Fruit fly (Drosophila melanogaster) whole organism, embryonic: ENCODE measurements around the gene CG2021.

Experiments used
- Awh ChIP-seq: fragments of 200-800 bp; sonication (Bioruptor generic); IDR thresholded peaks from 2 replicates; pipeline ENCODE4, ENCODE4 v1.3.6; 2022; ENCODE audit warnings: missing biosample characterization, missing genetic modification characterization
- CG11093 ChIP-seq: fragments of 200-800 bp; sonication (Bioruptor generic); IDR thresholded peaks from 3 replicates; pipeline ENCODE4 v1.3.6; 2022; ENCODE audit warnings: missing biosample characterization, missing genetic modification characterization
- CG12104 ChIP-seq: fragments of 200-800 bp; sonication (Bioruptor generic); optimal IDR thresholded peaks from 3 replicates; lab custom pipeline; 2016; ENCODE audit warnings: missing biosample characterization, missing genetic modification characterization
- CG14965 ChIP-seq: fragments of 200-800 bp; sonication (Bioruptor generic); optimal IDR thresholded peaks from 2 replicates; lab custom pipeline; 2016; ENCODE audit warnings: missing biosample characterization, missing genetic modification characterization, borderline replicate concordance
- CG15696 ChIP-seq: fragments of 200-800 bp; sonication (Bioruptor generic); optimal IDR thresholded peaks from 2 replicates; lab custom pipeline; 2019; ENCODE audit warnings: missing biosample characterization, mild to moderate bottlenecking, missing genetic modification characterization, moderate library complexity
- CG1647 ChIP-seq: fragments of 200-800 bp; sonication (Bioruptor generic); optimal IDR thresholded peaks from 3 replicates; lab custom pipeline; 2016; ENCODE audit warnings: missing biosample characterization, missing genetic modification characterization
- CG17912 ChIP-seq: fragments of 200-800 bp; sonication (Bioruptor generic); optimal IDR thresholded peaks from 2 replicates; lab custom pipeline; 2018; ENCODE audit warnings: missing biosample characterization, mild to moderate bottlenecking, missing genetic modification characterization
- CG18262 ChIP-seq: fragments of 200-800 bp; optimal IDR thresholded peaks from 3 replicates; lab custom pipeline; 2019; ENCODE audit warnings: missing biosample characterization, mild to moderate bottlenecking, missing genetic modification characterization, moderate library complexity
- CG2120 ChIP-seq: fragments of 200-800 bp; sonication (Bioruptor generic); optimal IDR thresholded peaks from 3 replicates; lab custom pipeline; 2016; ENCODE audit warnings: missing biosample characterization, missing genetic modification characterization
- CG34224 ChIP-seq: fragments of 200-800 bp; sonication (Bioruptor generic); IDR thresholded peaks from 3 replicates; pipeline ENCODE4 v1.3.6; 2022; ENCODE audit warnings: missing biosample characterization, missing genetic modification characterization; ENCODE audit not compliant: partially characterized antibody
- CG34376 ChIP-seq: fragments of 200-800 bp; sonication (Bioruptor generic); optimal IDR thresholded peaks from 2 replicates; lab custom pipeline; 2018; ENCODE audit warnings: missing biosample characterization, mild to moderate bottlenecking, missing genetic modification characterization
- CG4404 ChIP-seq: fragments of 200-800 bp; sonication (Bioruptor generic); IDR thresholded peaks from 2 replicates; pipeline ENCODE4 v1.3.6; 2022; ENCODE audit warnings: missing biosample characterization, missing genetic modification characterization
- CG7372 ChIP-seq: fragments of 200-800 bp; sonication (Bioruptor generic); IDR thresholded peaks from 2 replicates; pipeline ENCODE4 v1.3.6; 2022; ENCODE audit warnings: missing biosample characterization, missing genetic modification characterization
- CG7839 ChIP-seq: fragments of 200-800 bp; sonication (Bioruptor generic); optimal IDR thresholded peaks from 3 replicates; lab custom pipeline; 2018; ENCODE audit warnings: missing biosample characterization, mild to moderate bottlenecking, missing genetic modification characterization, moderate library complexity
- CG8281 ChIP-seq: fragments of 200-800 bp; sonication (Bioruptor generic); optimal IDR thresholded peaks from 2 replicates; lab custom pipeline; 2018; ENCODE audit warnings: missing biosample characterization, mild to moderate bottlenecking, missing genetic modification characterization, moderate library complexity
- CG8290 ChIP-seq, 3 experiments: fragments of 200-800 bp; sonication (Bioruptor generic); optimal IDR thresholded peaks; 2 replicates each; lab custom pipeline; 2016 to 2019; ENCODE audit warnings: missing biosample characterization in 3 of 3, missing genetic modification characterization in 3 of 3, mild to moderate bottlenecking in 2 of 3, moderate library complexity in 1 of 3
- CG8924 ChIP-seq: fragments of 200-800 bp; optimal IDR thresholded peaks from 3 replicates; lab custom pipeline; 2019; ENCODE audit warnings: missing biosample characterization, mild to moderate bottlenecking, missing genetic modification characterization, moderate library complexity
- CG9932 ChIP-seq: fragments of 200-800 bp; sonication (Bioruptor generic); IDR thresholded peaks from 2 replicates; pipeline ENCODE4 v1.3.6; 2022; ENCODE audit warnings: missing biosample characterization, missing genetic modification characterization
- CrebB ChIP-seq: fragments of 200-800 bp; sonication (Bioruptor generic); optimal IDR thresholded peaks from 3 replicates; lab custom pipeline; 2018; ENCODE audit warnings: missing biosample characterization, mild to moderate bottlenecking, missing genetic modification characterization
- Dfd ChIP-seq, 2 experiments: fragments of >200 bp; optimal IDR thresholded peaks; 2 replicates each; lab custom pipeline; 2017; ENCODE audit warnings: missing biosample characterization in 2 of 2, missing genetic modification characterization in 2 of 2
- Dip3 ChIP-seq: fragments of 200-800 bp; sonication (Bioruptor generic); optimal IDR thresholded peaks from 3 replicates; lab custom pipeline; 2016; ENCODE audit warnings: missing biosample characterization, missing genetic modification characterization
- Dll ChIP-seq: fragments of 200-800 bp; sonication (Bioruptor generic); IDR thresholded peaks from 4 replicates; pipeline ENCODE4 v1.3.6; 2022; ENCODE audit warnings: missing biosample characterization, missing genetic modification characterization; ENCODE audit not compliant: partially characterized antibody
- ERR ChIP-seq: fragments of 200-800 bp; sonication (Bioruptor generic); optimal IDR thresholded peaks from 2 replicates; lab custom pipeline; 2016; ENCODE audit warnings: missing biosample characterization, missing genetic modification characterization
- Hey ChIP-seq: fragments of 200-800 bp; sonication (Bioruptor generic); optimal IDR thresholded peaks from 3 replicates; lab custom pipeline; 2018; ENCODE audit warnings: missing biosample characterization, mild to moderate bottlenecking, missing genetic modification characterization
- Mad ChIP-seq: fragments of 200-800 bp; sonication (Bioruptor generic); optimal IDR thresholded peaks from 2 replicates; lab custom pipeline; 2016; ENCODE audit warnings: missing biosample characterization, missing genetic modification characterization
- Med ChIP-seq: fragments of 200-800 bp; sonication (Bioruptor generic); peaks from one replicate; lab custom pipeline; 2016; ENCODE audit warnings: missing biosample characterization, missing genetic modification characterization, mild to moderate bottlenecking, inconsistent platforms, moderate library complexity
- Mes4 ChIP-seq: fragments of 200-800 bp; sonication (Bioruptor generic); optimal IDR thresholded peaks from 2 replicates; lab custom pipeline; 2016; ENCODE audit warnings: missing biosample characterization, missing genetic modification characterization
- TFAM ChIP-seq: fragments of 200-800 bp; sonication (Bioruptor generic); optimal IDR thresholded peaks from 2 replicates; lab custom pipeline; 2017; ENCODE audit warnings: missing biosample characterization, missing genetic modification characterization, inconsistent platforms
- cato ChIP-seq: fragments of 200-800 bp; sonication (Bioruptor generic); optimal IDR thresholded peaks from 2 replicates; lab custom pipeline; 2016; ENCODE audit warnings: missing biosample characterization, missing genetic modification characterization, borderline replicate concordance
- chn ChIP-seq: fragments of 200-800 bp; sonication (Bioruptor generic); optimal IDR thresholded peaks from 2 replicates; lab custom pipeline; 2016; ENCODE audit warnings: missing biosample characterization, missing genetic modification characterization
- corto ChIP-seq: fragments of 200-800 bp; sonication (Bioruptor generic); optimal IDR thresholded peaks from 2 replicates; lab custom pipeline; 2016; ENCODE audit warnings: missing biosample characterization, mild to moderate bottlenecking, missing genetic modification characterization, moderate library complexity
- dpn ChIP-seq, 2 experiments: fragments of 200-800 bp; sonication (Bioruptor generic); optimal IDR thresholded peaks; 3 replicates each; lab custom pipeline; 2016; ENCODE audit warnings: missing biosample characterization in 2 of 2, missing genetic modification characterization in 2 of 2
- gcm ChIP-seq: fragments of 200-800 bp; sonication (Bioruptor generic); optimal IDR thresholded peaks from 2 replicates; lab custom pipeline; 2019; ENCODE audit warnings: missing biosample characterization, mild to moderate bottlenecking, missing genetic modification characterization, moderate library complexity
- gem ChIP-seq: fragments of 200-800 bp; sonication (Bioruptor generic); optimal IDR thresholded peaks from 2 replicates; lab custom pipeline; 2019; ENCODE audit warnings: missing biosample characterization, mild to moderate bottlenecking, missing genetic modification characterization, moderate library complexity
- ken ChIP-seq: fragments of 200-800 bp; sonication (Bioruptor generic); IDR thresholded peaks from 3 replicates; pipeline ENCODE4 v1.3.6; 2022; ENCODE audit warnings: missing biosample characterization, missing genetic modification characterization
- lmd ChIP-seq: fragments of 200-800 bp; sonication (Bioruptor generic); IDR thresholded peaks from 2 replicates; pipeline ENCODE4 v1.3.6; 2022; ENCODE audit warnings: missing biosample characterization, missing genetic modification characterization
- lola ChIP-seq, 3 experiments: fragments of >200 bp in 2 of 3; fragments of 200-800 bp in 1 of 3; sonication (Bioruptor generic) in 1 of 3; optimal IDR thresholded peaks; 2 replicates each; lab custom pipeline; 2017 to 2019; ENCODE audit warnings: missing biosample characterization in 3 of 3, missing genetic modification characterization in 3 of 3, mild to moderate bottlenecking in 1 of 3, moderate library complexity in 1 of 3
- mam ChIP-seq: fragments of 200-800 bp; sonication (Bioruptor generic); optimal IDR thresholded peaks from 3 replicates; lab custom pipeline; 2016; ENCODE audit warnings: missing biosample characterization, missing genetic modification characterization
- mirr ChIP-seq: fragments of 200-800 bp; sonication (Bioruptor generic); optimal IDR thresholded peaks from 3 replicates; lab custom pipeline; 2018; ENCODE audit warnings: missing biosample characterization, mild to moderate bottlenecking, missing genetic modification characterization
- nerfin-2 ChIP-seq: fragments of 200-800 bp; sonication (Bioruptor generic); IDR thresholded peaks from 2 replicates; pipeline ENCODE4 v1.3.6; 2022; ENCODE audit warnings: missing biosample characterization, missing genetic modification characterization; ENCODE audit not compliant: partially characterized antibody
- org-1 ChIP-seq: fragments of 200-800 bp; sonication (Bioruptor generic); optimal IDR thresholded peaks from 2 replicates; lab custom pipeline; 2017; ENCODE audit warnings: missing biosample characterization, missing genetic modification characterization
- pan ChIP-seq, 4 experiments: fragments of >200 bp in 3 of 4; fragments of 200-800 bp in 1 of 4; sonication (Bioruptor generic) in 1 of 4; optimal IDR thresholded peaks in 3 of 4; IDR thresholded peaks in 1 of 4; 2 replicates each; pipeline versions ENCODE4 v1.3.6 to Lab custom; 2017 to 2022; ENCODE audit warnings: missing biosample characterization in 2 of 4, missing genetic modification characterization in 2 of 4, mixed read lengths in 1 of 4
- pros ChIP-seq: fragments of 200-800 bp; sonication (Bioruptor generic); optimal IDR thresholded peaks from 3 replicates; lab custom pipeline; 2019; ENCODE audit warnings: missing biosample characterization, mild to moderate bottlenecking, missing genetic modification characterization, moderate library complexity
- repo ChIP-seq: fragments of 200-800 bp; sonication (Bioruptor generic); optimal IDR thresholded peaks from 2 replicates; lab custom pipeline; 2016; ENCODE audit warnings: missing biosample characterization, missing genetic modification characterization
- rib ChIP-seq: fragments of 200-800 bp; sonication (Bioruptor generic); IDR thresholded peaks from 2 replicates; pipeline ENCODE4 v1.3.6; 2022; ENCODE audit warnings: missing biosample characterization, missing genetic modification characterization
- ro ChIP-seq: fragments of 200-800 bp; sonication (Bioruptor generic); IDR thresholded peaks from 2 replicates; pipeline ENCODE4 v1.3.6; 2022; ENCODE audit warnings: missing biosample characterization, missing genetic modification characterization
- wek ChIP-seq: fragments of 200-800 bp; sonication (Bioruptor generic); optimal IDR thresholded peaks from 3 replicates; lab custom pipeline; 2018; ENCODE audit warnings: missing biosample characterization, mild to moderate bottlenecking, missing genetic modification characterization, moderate library complexity
- zfh1 ChIP-seq: fragments of 200-800 bp; sonication (Bioruptor generic); IDR thresholded peaks from 3 replicates; pipeline ENCODE4 v1.3.6; 2022; ENCODE audit warnings: missing biosample characterization, missing genetic modification characterization

The CG2021 gene

DNA sequence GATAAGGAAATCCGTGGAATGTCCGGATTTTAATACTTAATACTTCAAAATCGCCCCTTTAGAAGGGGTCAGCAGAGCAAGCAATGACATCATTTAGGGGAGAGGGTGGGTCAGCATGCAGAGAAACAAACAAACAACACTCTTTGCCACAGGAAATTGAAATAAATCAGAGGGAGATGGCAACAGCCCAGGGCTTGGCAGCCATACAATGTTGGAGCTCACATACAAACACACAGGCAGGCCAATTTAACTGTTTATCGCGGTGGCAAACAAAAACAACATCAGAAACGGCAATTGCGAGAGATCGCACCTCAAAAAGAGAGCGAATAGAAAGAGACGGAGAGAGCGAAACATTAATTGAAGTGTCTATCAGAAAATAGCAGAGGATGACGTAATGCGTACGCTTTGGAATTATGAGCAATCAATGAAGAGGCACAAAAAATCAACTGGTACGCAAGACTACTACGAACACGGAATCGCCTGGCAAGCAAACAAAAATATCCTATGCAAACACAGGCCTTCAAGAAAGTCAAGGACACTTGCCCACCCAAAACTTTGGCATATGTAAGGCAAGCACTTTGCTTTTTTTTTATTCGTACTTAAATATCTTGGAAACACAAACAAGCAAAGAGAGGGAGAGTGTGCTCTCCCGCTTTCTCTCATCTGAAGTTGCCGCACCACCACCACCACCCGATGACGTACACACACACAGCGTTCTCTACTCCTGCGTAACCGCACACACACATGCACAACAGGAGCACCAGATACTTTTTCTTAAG lies 17.1 kb upstream of the CG2021 start (continued):
- TF ChIP-seq Dll (GFP tag; lab: Robert Waterston, UW) (0 out of 4 replicates have a peak, but pooled peaks have one; percentile 23), corto (no peak), CG14965 (GFP tag; lab: Kevin White, UChicago) (no peak), lola (GFP tag; optimal IDR thresholded peaks at IDR 0.05; lab: Kevin White, UChicago) (no peak), CG8924 (tag; lab: Kevin White, UChicago) (peak; percentile 36), Dip3 (GFP tag; lab: Kevin White, UChicago) (no peak), ro (GFP tag; lab: Robert Waterston, UW) (no peak), repo (no peak), rib (GFP tag; lab: Robert Waterston, UW) (peak; percentile 73; the same call in 1 of the 2 replicates), CG8290 (GFP tag; optimal IDR thresholded peaks at IDR 0.05; lab: Kevin White, UChicago) (no peak), CG8290 (tag; optimal IDR thresholded peaks at IDR 0.05; lab: Kevin White, UChicago) (no peak), CG7372 (0 out of 2 replicates have a peak, but pooled peaks have one; percentile 13), Med (GFP tag; lab: Kevin White, UChicago) (peak; percentile 88), TFAM (GFP tag; lab: Kevin White, UChicago) (no peak), gem (tag; lab: Kevin White, UChicago) (no peak), CG17912 (GFP tag; lab: Kevin White, UChicago) (peak; percentile 82), dpn (GFP tag; optimal IDR thresholded peaks at IDR 0.05; lab: Kevin White, UChicago) (peak in 1 of 2 experiments; percentile 36), CG8281 (tag; lab: Kevin White, UChicago) (no peak), ken (GFP tag; lab: Robert Waterston, UW) (no peak), Hey (tag; lab: Kevin White, UChicago) (peak; percentile 49), Awh (no peak), wek (GFP tag; lab: Kevin White, UChicago) (peak; percentile 67), CG9932 (GFP tag; lab: Robert Waterston, UW) (peak; percentile 50; the same call in 1 of the 2 replicates), CG7839 (tag; lab: Kevin White, UChicago) (no peak), CG34376 (GFP tag; lab: Kevin White, UChicago) (peak; percentile 96), pan (optimal IDR thresholded peaks at IDR 0.05; lab: Kevin White, UChicago) (no peak), pan (GFP tag; optimal IDR thresholded peaks at IDR 0.05 in 1 of 2, IDR thresholded peaks at IDR 0.05 in 1 of 2) (no peak), mam (GFP tag; lab: Kevin White, UChicago) (no peak), Dfd (GFP tag; optimal IDR thresholded peaks at IDR 0.05; lab: Kevin White, UChicago) (no peak), org-1 (no peak), cato (GFP tag; lab: Kevin White, UChicago) (no peak), zfh1 (GFP tag; lab: Robert Waterston, UW) (0 out of 3 replicates have a peak, but pooled peaks have one; percentile 32), CG1647 (GFP tag; lab: Kevin White, UChicago) (no peak), CG18262 (tag; lab: Kevin White, UChicago) (no peak), Mad (GFP tag; lab: Kevin White, UChicago) (no peak), CG15696 (tag; lab: Kevin White, UChicago) (no peak), CrebB (tag; lab: Kevin White, UChicago) (peak; percentile 47), CG12104 (GFP tag; lab: Kevin White, UChicago) (peak; percentile 14), lmd (no peak), nerfin-2 (GFP tag; lab: Robert Waterston, UW) (no peak), CG2120 (GFP tag; lab: Kevin White, UChicago) (no peak), pros (GFP tag; lab: Kevin White, UChicago) (peak; percentile 67), CG34224 (no peak; the same call in 2 of the 3 replicates), mirr (GFP tag; lab: Kevin White, UChicago) (peak; percentile 97), Mes4 (GFP tag; lab: Kevin White, UChicago) (no peak), CG11093 (GFP tag; lab: Robert Waterston, UW) (no peak), chn (no peak), CG4404 (GFP tag; lab: Robert Waterston, UW) (no peak), gcm (GFP tag; lab: Kevin White, UChicago) (no peak), ERR (GFP tag; lab: Kevin White, UChicago) (no peak)
